Fruit fly (Drosophila melanogaster) whole organism: ENCODE results near the gene Gorab.

ENCODE experiments used
- CG8478 ChIP-seq: fragments of >200 bp; optimal IDR thresholded peaks from 2 replicates; lab custom pipeline; 2018; ENCODE audit warnings: inconsistent platforms
- Dll ChIP-seq: fragments of >200 bp; optimal IDR thresholded peaks from 2 replicates; lab custom pipeline; 2017
- EcR ChIP-seq, 2 experiments: fragments of >200 bp; optimal IDR thresholded peaks; 2 replicates each; lab custom pipeline; 2017; ENCODE audit warnings: missing biosample characterization in 2 of 2, missing genetic modification characterization in 2 of 2, missing genetic modification reagents in 2 of 2
- psq ChIP-seq: fragments of >200 bp; optimal IDR thresholded peaks from 2 replicates; lab custom pipeline; 2017
- usp ChIP-seq: fragments of >200 bp; optimal IDR thresholded peaks from 2 replicates; lab custom pipeline; 2017; ENCODE audit warnings: missing biosample characterization, missing genetic modification characterization, mixed read lengths

- TF ChIP-seq CG8478 (no peak), psq (lab: Kevin White, UChicago) (no peak), Dll (lab: Kevin White, UChicago) (no peak), usp (GFP tag; lab: Kevin White, UChicago) (no peak), EcR (GFP tag; optimal IDR thresholded peaks at IDR 0.05; lab: Kevin White, UChicago) (no peak)
Observed at dm6 chr3L:17388895-17389294, 39.7 kb downstream of the Gorab start, which contains the start of gene CG13731.
